Worm (Caenorhabditis elegans): Measurements from ENCODE around the gene idpa-1.
"Not testable (repeated sequence)": the region's sequence is repeated elsewhere in the genome, so short reads cannot be mapped to it uniquely, and the experiment has no call there.

The idpa-1 gene

DNA sequence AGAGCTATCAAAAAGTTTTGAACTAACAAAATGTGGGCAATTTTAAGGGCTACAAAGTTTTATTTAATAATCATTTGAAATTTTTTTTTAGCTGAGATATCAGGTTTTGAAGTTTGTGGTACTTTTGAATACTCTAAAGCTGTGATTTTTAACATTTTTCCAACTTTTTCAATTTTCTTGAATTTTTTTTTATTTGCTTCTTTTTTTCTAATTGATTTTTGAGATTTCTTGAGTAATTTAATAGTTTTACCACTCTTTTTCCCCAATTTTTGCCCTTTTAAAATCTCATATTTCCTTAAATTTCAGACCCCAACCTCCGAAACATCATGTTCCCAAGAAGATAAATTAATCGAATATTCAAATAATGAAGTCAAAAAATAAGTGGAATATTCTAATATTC is 9.6 kb upstream of the idpa-1 start, which contains the start of gene cdh-1:
cdh-1 (plus strand) TSS at position 301 of the 400 bp plus-strand sequence.
- TF ChIP-seq dao-5 (tag; optimal IDR thresholded peaks at IDR 0.05) (no peak), him-1 (tag; optimal IDR thresholded peaks at IDR 0.05) (no peak), W03F9.2 (tag; optimal IDR thresholded peaks at IDR 0.05) (no peak)

DNA sequence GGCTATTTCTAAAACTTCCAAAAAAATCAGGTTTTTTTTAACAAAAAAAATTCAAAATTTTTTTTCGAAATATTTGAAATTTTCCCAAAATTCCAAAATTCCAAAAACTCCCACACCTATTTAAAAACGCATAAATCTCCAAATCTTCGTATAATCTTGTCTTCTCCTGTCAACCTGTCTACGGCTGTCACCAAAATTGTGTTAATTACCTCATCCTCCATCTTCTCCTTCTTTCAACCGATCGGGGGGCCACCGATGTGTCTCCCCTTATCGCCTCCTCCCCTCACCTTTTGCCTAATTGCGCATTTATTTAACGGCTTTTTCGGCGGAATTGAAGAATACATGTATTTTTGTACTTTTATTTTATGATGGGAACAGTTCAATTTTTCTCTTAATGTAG is 7.8 kb upstream of the idpa-1 start:
- no peak for TF ChIP-seq him-1 (tag; optimal IDR thresholded peaks at IDR 0.05)

DNA sequence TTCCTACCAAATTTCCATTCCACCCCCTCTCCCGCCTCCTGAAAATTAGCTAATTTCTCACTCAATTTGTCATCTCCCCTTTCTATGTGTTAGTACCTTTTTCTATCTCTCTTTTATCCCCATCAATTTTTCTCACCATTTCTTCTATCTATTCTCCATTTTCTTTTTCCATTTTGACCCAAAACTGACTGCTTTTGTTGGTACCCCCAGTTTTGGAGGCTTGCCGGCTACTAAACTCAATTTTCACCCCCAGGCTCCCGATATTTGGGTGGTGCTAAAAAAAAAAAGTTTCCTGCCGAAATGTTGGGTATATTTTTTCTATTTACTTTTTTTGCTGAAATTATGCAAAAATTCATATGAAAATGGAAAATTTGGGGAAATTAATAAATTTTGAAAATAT is 6.8 kb upstream of the idpa-1 start:
- TF ChIP-seq W03F9.2 (tag; optimal IDR thresholded peaks at IDR 0.05), result no peak
- no peak for TF ChIP-seq him-1 (tag; optimal IDR thresholded peaks at IDR 0.05)
- TF ChIP-seq dao-5 (tag; optimal IDR thresholded peaks at IDR 0.05), result no peak

DNA sequence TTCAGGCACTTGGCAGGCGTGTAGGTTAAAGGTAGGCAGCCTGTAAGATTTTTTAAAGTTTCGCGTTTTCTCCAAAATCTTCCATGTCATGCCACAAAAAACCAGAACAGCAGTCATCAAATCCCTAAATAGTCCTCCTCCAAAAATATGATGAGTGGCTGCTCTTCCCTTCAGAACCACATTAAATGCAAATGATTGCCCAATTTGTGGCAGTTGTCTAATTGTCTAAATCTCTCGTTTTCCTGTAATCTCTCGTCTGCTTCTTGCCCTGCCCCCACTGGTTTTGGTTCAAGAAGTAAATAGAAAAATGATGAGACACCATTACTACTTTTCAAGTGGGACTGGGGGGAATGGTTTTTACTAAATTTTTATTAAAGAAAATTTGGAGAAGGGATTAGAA is 3.1 kb upstream of the idpa-1 start:
- TF ChIP-seq dao-5 (tag; optimal IDR thresholded peaks at IDR 0.05) (no peak), him-1 (tag; optimal IDR thresholded peaks at IDR 0.05) (no peak), W03F9.2 (tag; optimal IDR thresholded peaks at IDR 0.05) (no peak)

DNA sequence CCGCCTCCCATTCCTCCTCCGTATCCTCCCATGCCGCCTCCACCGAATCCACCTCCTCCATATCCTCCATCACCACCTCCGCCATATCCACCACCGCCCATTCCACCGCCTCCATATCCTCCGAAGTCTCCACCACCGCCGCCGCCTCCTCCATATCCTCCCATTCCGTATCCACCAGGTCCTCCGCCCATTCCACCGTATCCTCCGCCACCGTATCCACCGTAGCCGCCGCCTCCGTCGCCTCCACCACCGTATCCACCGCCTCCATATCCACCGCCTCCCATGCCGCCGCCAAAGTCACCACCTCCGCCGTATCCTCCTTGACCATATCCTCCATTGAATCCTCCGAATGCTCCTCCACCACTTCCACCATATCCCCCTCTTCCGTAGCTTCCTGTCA is 1.3 kb downstream of the idpa-1 start:
- TF ChIP-seq him-1 (tag; optimal IDR thresholded peaks at IDR 0.05), result no peak
- no peak for TF ChIP-seq W03F9.2 (tag; optimal IDR thresholded peaks at IDR 0.05)
- no peak for TF ChIP-seq dao-5 (tag; optimal IDR thresholded peaks at IDR 0.05)

DNA sequence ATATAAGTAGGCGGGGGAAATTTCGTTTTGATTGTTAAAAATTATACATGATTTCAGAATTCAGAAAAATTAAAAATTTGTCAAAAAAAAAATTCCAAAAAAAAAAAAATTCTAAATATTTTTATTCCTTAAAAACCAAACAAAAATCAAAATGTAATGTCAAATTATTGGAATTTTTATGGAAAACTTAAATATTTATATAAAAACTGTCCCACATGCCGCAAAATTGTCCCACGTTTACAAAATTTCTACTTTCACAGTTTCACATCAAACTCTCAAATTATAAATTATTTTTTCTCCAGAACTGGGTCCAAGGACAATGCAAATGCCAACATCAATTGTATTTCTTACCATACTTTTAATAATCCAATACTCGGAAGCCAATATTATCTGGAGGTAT is 9.6 kb downstream of the idpa-1 start, which contains the start of gene F56F11.1:
F56F11.1 (plus strand) TSS at position 301 of the 400 bp plus-strand sequence.
- TF ChIP-seq W03F9.2 (tag; optimal IDR thresholded peaks at IDR 0.05) (no peak), him-1 (tag; optimal IDR thresholded peaks at IDR 0.05) (no peak), dao-5 (tag; optimal IDR thresholded peaks at IDR 0.05) (no peak)

DNA sequence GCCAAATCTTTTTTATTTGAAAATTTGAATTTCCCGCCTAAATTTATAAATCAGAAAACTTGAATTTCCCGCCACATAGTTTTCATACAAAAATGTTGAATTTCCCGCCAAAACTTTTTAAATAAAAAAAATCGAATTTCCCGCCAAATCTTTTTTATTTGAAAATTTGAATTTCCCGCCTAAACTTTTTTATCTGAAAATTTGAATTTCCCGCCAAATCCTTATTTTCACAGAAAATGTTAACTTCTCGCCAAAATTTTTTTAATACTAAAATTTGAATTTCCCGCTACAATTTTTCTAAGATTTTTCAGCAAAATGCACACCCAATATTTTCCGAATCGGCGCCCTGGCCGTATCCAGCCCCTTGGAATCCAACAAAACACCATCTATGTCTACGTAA is 19.0 kb downstream of the idpa-1 start, which contains the start of gene F56F11.2:
F56F11.2 (plus strand) TSS at position 301 of the 400 bp plus-strand sequence.
- TF ChIP-seq dao-5, him-1, W03F9.2 (tag; optimal IDR thresholded peaks at IDR 0.05): not testable (repeated sequence)

DNA sequence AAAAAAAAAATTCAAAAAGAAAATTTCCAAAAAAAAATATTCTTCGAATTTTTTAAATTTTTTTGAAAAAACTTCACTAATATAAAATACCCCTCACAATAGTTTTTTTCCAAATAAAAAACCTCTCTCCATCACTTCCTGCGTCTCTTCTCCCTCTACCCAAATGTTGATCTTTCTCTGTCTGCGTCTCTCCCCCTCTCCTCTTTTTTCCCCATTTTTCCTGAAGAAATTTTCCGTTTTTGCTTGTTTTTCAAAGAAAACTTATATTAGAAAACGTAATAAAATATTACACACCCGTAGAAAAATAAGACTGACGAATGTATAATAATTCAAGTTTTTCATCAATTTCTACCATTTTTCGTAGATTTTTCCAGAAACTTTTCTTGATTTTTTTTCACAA is 19.9 kb downstream of the idpa-1 start:
- TF ChIP-seq him-1 (tag; optimal IDR thresholded peaks at IDR 0.05) (no peak), dao-5 (tag; optimal IDR thresholded peaks at IDR 0.05) (no peak), W03F9.2 (tag; optimal IDR thresholded peaks at IDR 0.05) (no peak)

DNA sequence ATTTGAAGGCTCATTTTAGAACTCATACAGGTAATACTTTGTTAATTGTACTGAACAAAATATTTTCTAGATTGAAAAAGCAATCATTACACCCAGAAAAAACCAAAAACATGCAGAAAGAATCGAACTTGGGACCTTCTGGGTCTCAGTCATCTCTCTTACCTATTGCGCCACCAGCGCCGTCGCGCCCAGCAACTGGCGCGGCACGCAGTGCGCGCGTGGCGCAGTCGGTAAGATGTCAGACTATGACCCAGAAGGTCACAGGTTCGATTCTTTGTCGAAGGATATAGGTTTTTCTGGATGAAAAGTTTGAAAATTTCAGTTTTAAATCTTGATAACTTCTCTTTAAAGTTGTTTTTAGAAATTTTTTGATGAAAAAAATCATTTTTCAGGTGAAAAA is 21.3 kb downstream of the idpa-1 start:
- TF ChIP-seq dao-5 (tag; optimal IDR thresholded peaks at IDR 0.05) (no peak), him-1 (tag; optimal IDR thresholded peaks at IDR 0.05) (no peak), W03F9.2 (tag; optimal IDR thresholded peaks at IDR 0.05) (no peak)

DNA sequence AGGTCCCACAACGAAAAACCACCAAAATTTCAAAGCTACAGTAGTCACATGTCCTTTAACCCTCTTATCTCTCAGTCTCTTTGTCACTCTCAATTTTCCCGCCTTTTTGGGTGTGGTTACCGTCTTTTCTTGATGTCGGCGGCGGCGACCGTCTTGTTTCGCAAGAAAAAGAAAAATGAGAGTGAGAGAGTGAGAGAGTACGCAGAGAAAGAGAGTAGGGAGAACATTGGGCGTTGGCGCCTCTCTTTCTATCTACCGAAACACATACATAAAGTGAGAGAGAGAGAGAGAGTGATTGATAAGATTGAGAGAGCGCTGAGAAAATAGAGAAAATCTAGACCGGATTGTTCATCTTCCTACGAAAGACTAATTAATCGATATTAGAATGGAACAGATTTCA is 25.1 kb downstream of the idpa-1 start:
- TF ChIP-seq dao-5 (tag; optimal IDR thresholded peaks at IDR 0.05) (no peak), W03F9.2 (tag; optimal IDR thresholded peaks at IDR 0.05) (peak; percentile 16)

DNA sequence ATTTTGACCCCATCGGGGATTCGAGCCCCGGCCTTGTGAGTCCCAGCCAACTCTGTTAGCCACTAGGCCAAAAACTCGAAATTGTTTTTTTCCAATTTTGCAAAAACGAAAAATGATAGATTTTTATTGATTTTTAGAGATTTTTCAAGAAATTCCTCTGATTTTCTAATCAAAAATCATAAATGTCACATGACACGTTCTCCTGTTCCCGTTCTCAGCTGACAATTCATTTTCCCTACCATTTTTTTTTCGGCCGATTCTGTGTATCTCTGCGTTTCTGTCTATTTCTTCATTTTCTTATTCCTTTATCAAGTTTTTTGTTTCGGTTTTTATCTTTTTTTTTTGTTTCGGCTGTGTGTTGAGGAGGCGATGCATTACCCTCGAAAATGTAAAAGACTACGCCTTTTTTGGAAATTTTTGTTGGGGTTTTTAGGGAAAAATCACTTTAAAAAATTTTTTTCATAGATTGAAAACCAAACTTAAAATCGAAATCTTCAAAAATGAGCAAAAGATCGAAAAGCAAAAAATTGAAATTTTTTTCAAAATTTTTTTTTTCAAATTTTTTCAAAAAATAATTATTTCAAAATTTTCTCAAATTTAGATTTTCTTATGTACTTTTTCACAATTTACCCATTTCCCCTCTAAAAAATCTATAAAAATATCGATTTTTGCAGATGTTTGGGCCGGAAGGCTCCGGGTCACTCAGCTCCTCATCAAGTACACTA is 26.7 kb downstream of the idpa-1 start, which contains the start of gene klf-1:
klf-1 (plus strand) TSS at position 675 of the 725 bp plus-strand sequence.
- no peak for TF ChIP-seq W03F9.2 (tag; optimal IDR thresholded peaks at IDR 0.05)
- no peak for TF ChIP-seq dao-5 (tag; optimal IDR thresholded peaks at IDR 0.05)
- no peak for TF ChIP-seq him-1 (tag; optimal IDR thresholded peaks at IDR 0.05)

DNA sequence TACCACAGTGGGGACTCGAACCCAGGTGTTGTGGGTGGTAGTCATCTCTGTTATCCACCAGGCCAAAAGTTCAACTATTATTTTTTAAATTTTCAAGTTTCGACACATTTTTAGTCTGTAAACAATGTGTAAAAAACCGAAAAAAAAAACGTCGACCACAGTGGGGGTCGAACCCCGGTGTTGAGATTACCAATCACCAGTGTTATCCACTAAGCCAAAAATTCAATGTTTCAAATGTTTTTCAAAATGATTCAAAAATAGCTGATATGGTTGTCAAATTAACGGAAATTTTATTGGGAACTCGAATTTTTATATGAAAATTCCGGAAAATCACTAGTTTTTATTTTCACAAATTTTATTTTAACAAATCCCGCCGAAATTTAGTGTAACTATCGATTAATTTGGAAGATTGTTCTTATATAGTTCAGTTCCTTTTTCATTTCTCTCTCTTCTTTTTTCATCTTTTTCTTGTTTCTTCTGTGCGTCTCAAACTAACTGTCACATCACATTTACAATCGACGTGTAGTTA is 27.8 kb downstream of the idpa-1 start:
- TF ChIP-seq him-1 (tag; optimal IDR thresholded peaks at IDR 0.05), result no peak
- TF ChIP-seq dao-5 (tag; optimal IDR thresholded peaks at IDR 0.05), result no peak
- TF ChIP-seq W03F9.2 (tag; optimal IDR thresholded peaks at IDR 0.05), result no peak

DNA sequence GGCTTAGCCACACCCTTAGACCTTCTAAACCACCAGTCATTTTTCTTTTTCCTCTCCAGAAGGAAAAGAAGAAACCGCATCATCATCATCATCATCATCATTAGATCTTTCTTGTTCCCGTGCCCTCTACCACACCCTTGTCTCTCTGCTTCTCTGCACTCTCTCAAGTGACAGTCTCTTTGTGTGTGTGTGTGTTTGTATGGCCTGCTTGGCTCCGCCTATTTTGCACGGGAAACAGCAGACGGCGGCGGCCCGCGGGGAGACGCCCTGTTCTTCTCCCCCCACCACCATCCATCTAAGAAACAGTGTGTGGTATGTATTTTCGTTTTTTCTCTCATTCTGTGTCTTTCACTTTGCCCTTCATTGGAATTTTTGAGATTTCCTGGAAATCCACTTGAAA is 29.2 kb downstream of the idpa-1 start:
- TF ChIP-seq him-1 (tag; optimal IDR thresholded peaks at IDR 0.05), result no peak
- peak; percentile 1 for TF ChIP-seq W03F9.2 (tag; optimal IDR thresholded peaks at IDR 0.05)

DNA sequence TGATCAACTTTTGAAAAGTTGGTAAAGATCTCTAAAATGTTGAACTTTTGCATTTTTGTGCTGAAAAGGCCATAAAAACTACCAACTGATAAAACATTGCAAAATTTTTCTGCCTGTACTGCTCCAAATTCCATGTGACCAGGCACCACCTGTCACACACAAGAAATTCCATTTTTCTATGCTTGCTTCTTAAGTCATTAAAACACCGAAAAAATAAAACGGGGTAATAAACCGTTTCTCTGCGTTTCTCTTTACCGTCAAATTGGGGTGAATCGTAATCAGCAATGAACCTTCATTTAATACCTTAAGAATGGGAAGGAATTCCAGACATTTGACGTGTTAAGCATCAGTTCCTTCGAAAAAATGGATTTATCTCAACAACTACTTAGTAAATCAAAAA is 30.8 kb downstream of the idpa-1 start:
- TF ChIP-seq dao-5 (tag; optimal IDR thresholded peaks at IDR 0.05) (no peak), W03F9.2 (tag; optimal IDR thresholded peaks at IDR 0.05) (no peak), him-1 (tag; optimal IDR thresholded peaks at IDR 0.05) (no peak)

DNA sequence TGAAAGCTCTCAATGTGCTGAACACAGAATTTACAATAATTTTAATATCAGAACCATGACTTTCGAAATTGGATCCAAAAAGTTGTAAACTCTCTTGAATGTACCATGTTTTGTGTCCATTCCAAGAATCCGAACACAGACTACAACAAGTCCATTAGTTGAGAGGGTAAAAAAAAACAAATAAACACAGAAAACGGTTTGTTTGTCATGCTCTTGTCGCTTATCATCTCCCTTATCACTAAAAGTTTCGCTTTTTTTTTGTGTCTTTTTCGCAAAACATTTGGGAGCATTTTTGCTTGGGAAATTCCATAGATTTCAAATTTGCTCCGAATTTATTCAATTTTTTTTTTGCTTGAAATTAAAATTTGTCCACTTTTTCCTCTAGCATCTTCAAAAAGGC is 31.5 kb downstream of the idpa-1 start:
- TF ChIP-seq W03F9.2 (tag; optimal IDR thresholded peaks at IDR 0.05), result no peak
- no peak for TF ChIP-seq him-1 (tag; optimal IDR thresholded peaks at IDR 0.05)
- TF ChIP-seq dao-5 (tag; optimal IDR thresholded peaks at IDR 0.05), result no peak

All from whole organism, L4/young adult.